Fruit fly (Drosophila melanogaster) whole organism, wandering third instar larva: ENCODE measurements around the gene CG18480.
"Not testable (repeated sequence)": the region's sequence is repeated elsewhere in the genome, so short reads cannot be mapped to it uniquely, and the experiment has no call there.

ENCODE experiments used
- Abd-B ChIP-seq: fragments of >200 bp; optimal IDR thresholded peaks from 2 replicates; lab custom pipeline; 2017; ENCODE audit warnings: missing biosample characterization, missing genetic modification characterization
- CrebA ChIP-seq: fragments of 200-800 bp; sonication (Bioruptor generic); optimal IDR thresholded peaks from 2 replicates; lab custom pipeline; 2016; ENCODE audit warnings: missing biosample characterization, mild to moderate bottlenecking, missing genetic modification characterization, borderline replicate concordance
- GATAd ChIP-seq: sonication (Bioruptor generic); optimal IDR thresholded peaks from 2 replicates; lab custom pipeline; 2016; ENCODE audit warnings: missing biosample characterization, missing genetic modification characterization
- Hr78 ChIP-seq: fragments of >200 bp; optimal IDR thresholded peaks from 2 replicates; lab custom pipeline; 2017; ENCODE audit warnings: missing biosample characterization, missing genetic modification characterization
- Hr83 ChIP-seq: fragments of 200-300 bp; sonication (Bioruptor generic); optimal IDR thresholded peaks from 2 replicates; lab custom pipeline; 2016; ENCODE audit warnings: missing biosample characterization, mild to moderate bottlenecking, missing genetic modification characterization, moderate library complexity; ENCODE audit not compliant: poor library complexity, severe bottlenecking
- Jra ChIP-seq: sonication (Bioruptor generic); optimal IDR thresholded peaks from 2 replicates; lab custom pipeline; 2016; ENCODE audit warnings: missing biosample characterization, missing genetic modification characterization
- Mio ChIP-seq: sonication (Bioruptor generic); optimal IDR thresholded peaks from 2 replicates; lab custom pipeline; 2016; ENCODE audit warnings: missing biosample characterization, missing genetic modification characterization
- Myc ChIP-seq: fragments of >200 bp; optimal IDR thresholded peaks from 2 replicates; lab custom pipeline; 2017
- Rel ChIP-seq, 2 experiments: fragments of 200-800 bp; sonication (Bioruptor generic) in 1 of 2; optimal IDR thresholded peaks; 2 replicates in 1 of 2; 3 replicates in 1 of 2; lab custom pipeline; 2016 to 2019; ENCODE audit warnings: mild to moderate bottlenecking in 2 of 2, missing biosample characterization in 2 of 2, missing genetic modification characterization in 2 of 2, moderate library complexity in 1 of 2
- Sp1 ChIP-seq: fragments of 200-800 bp; sonication (Bioruptor generic); optimal IDR thresholded peaks from 3 replicates; lab custom pipeline; 2019; ENCODE audit warnings: missing biosample characterization, mild to moderate bottlenecking, missing genetic modification characterization, moderate library complexity
- Vsx2 ChIP-seq: fragments of 200-300, 225-300 bp; sonication (Bioruptor generic); optimal IDR thresholded peaks from 2 replicates; lab custom pipeline; 2018; ENCODE audit warnings: missing biosample characterization, missing genetic modification characterization; ENCODE audit not compliant: partially characterized antibody
- br ChIP-seq: fragments of 200-800 bp; sonication (Bioruptor generic); optimal IDR thresholded peaks from 2 replicates; lab custom pipeline; 2016; ENCODE audit warnings: missing biosample characterization, missing genetic modification characterization
- brk ChIP-seq: fragments of 200-800 bp; sonication (Bioruptor generic); optimal IDR thresholded peaks from 2 replicates; lab custom pipeline; 2016; ENCODE audit warnings: missing biosample characterization, mild to moderate bottlenecking, missing genetic modification characterization
- dl ChIP-seq, 2 experiments: fragments of 175-275, 200-275 bp in 1 of 2; fragments of 200-275 bp in 1 of 2; sonication (Bioruptor generic); optimal IDR thresholded peaks; lab custom pipeline; 2018; ENCODE audit warnings: mild to moderate bottlenecking in 2 of 2, missing biosample characterization in 2 of 2, missing genetic modification characterization in 2 of 2, moderate library complexity in 2 of 2; ENCODE audit not compliant: partially characterized antibody in 2 of 2, insufficient read depth in 1 of 2
- dmrt93B ChIP-seq: fragments of 200-800 bp; sonication (Bioruptor generic); optimal IDR thresholded peaks from 2 replicates; lab custom pipeline; 2018; ENCODE audit warnings: missing biosample characterization, mild to moderate bottlenecking, missing genetic modification characterization
- dsf ChIP-seq: sonication (Bioruptor generic); optimal IDR thresholded peaks from 2 replicates; lab custom pipeline; 2016; ENCODE audit warnings: missing biosample characterization, missing genetic modification characterization, borderline replicate concordance
- ey ChIP-seq: fragments of 200-800 bp; sonication (Bioruptor generic); optimal IDR thresholded peaks from 2 replicates; lab custom pipeline; 2016; ENCODE audit warnings: missing biosample characterization, missing genetic modification characterization
- foxo ChIP-seq, 2 experiments: fragments of 200-800 bp; sonication (Bioruptor generic); optimal IDR thresholded peaks; 2 replicates in 1 of 2; 3 replicates in 1 of 2; lab custom pipeline; 2016 to 2017; ENCODE audit warnings: missing biosample characterization in 2 of 2, missing genetic modification characterization in 2 of 2
- h ChIP-seq: fragments of 200-800 bp; sonication (Bioruptor generic); optimal IDR thresholded peaks from 3 replicates; lab custom pipeline; 2016; ENCODE audit warnings: missing biosample characterization, mild to moderate bottlenecking, missing genetic modification characterization
- lola ChIP-seq: fragments of >200 bp; optimal IDR thresholded peaks from 2 replicates; lab custom pipeline; 2017; ENCODE audit warnings: missing biosample characterization, missing genetic modification characterization
- pan ChIP-seq: fragments of >200 bp; optimal IDR thresholded peaks from 2 replicates; lab custom pipeline; 2017
- rgr ChIP-seq: fragments of 200-800 bp; sonication (Bioruptor generic); optimal IDR thresholded peaks from 3 replicates; lab custom pipeline; 2016; ENCODE audit warnings: missing biosample characterization, mild to moderate bottlenecking, missing genetic modification characterization
- woc ChIP-seq: sonication (Bioruptor generic); optimal IDR thresholded peaks from 2 replicates; lab custom pipeline; 2016; ENCODE audit warnings: missing biosample characterization, mild to moderate bottlenecking, missing genetic modification characterization

CG18480 gene

DNA sequence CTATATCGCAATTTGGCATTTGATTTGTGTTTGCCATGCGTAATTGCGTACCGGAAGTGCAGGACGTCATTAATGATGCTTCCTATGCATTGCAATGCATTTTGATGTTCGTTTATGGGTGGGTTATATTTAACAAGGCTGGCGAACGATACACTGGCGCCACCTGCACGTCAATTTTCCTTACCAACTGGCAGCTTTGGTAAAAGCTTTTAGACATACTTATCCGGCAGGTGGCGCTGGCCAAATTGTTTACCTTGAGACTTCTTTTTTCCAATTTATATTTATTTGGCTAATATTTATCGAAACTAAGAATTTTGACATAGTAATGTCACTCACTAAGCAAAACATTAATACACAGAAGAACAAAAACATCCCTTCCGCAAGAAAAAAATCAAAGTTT, 14.0 kb downstream of the CG18480 start:
- no peak for TF ChIP-seq CrebA (GFP tag; lab: Kevin White, UChicago)
- peak; percentile 65 for TF ChIP-seq Hr83
- no peak for TF ChIP-seq lola
- TF ChIP-seq Abd-B: no peak
- TF ChIP-seq pan (lab: Kevin White, UChicago): no peak
- TF ChIP-seq Mio (GFP tag; lab: Kevin White, UChicago): no peak
- peak; percentile 3 for TF ChIP-seq Myc
- TF ChIP-seq dl (GFP tag; optimal IDR thresholded peaks at IDR 0.05; lab: Kevin White, UChicago; ENCODE audit: insufficient read depth in 1 of 2, partially characterized antibody in 2 of 2): no peak
- TF ChIP-seq Hr78 (GFP tag; lab: Kevin White, UChicago): no peak
- TF ChIP-seq Jra (GFP tag; lab: Kevin White, UChicago): no peak
- TF ChIP-seq foxo (GFP tag; optimal IDR thresholded peaks at IDR 0.05; lab: Kevin White, UChicago): no peak
- no peak for TF ChIP-seq h (GFP tag; lab: Kevin White, UChicago)
- no peak for TF ChIP-seq ey (GFP tag; lab: Kevin White, UChicago)
- TF ChIP-seq rgr (GFP tag; lab: Kevin White, UChicago): no peak
- no peak for TF ChIP-seq woc (GFP tag; lab: Kevin White, UChicago)
- TF ChIP-seq dmrt93B (GFP tag; lab: Kevin White, UChicago): no peak
- TF ChIP-seq, all 38 proteins: peak for 2

DNA sequence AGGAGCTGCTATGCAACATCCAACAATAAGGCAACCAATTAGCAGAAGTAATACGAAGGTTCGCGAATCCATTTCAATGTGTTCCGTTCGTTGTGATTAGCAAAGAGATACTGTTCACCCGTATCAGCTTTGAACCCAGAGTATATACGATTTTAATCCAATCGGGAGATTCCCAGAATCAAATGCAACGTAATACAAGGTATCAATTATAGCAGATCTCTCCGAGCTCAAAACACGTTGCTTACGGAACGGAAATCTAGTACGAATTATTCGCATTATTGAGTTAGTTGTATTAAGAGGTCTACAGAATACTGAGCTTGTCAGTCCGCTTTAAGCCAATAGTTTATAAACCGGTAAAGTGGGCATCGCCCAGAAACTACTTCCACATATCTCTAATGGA, 29.6 kb downstream of the CG18480 start, which contains the start of gene CG44141:
Gene CG44141 (minus strand): TSS at position 101 of the 400 bp plus-strand sequence.
- not testable (repeated sequence) for TF ChIP-seq h (GFP tag; lab: Kevin White, UChicago); Sp1; GATAd (GFP tag; lab: Kevin White, UChicago)

DNA sequence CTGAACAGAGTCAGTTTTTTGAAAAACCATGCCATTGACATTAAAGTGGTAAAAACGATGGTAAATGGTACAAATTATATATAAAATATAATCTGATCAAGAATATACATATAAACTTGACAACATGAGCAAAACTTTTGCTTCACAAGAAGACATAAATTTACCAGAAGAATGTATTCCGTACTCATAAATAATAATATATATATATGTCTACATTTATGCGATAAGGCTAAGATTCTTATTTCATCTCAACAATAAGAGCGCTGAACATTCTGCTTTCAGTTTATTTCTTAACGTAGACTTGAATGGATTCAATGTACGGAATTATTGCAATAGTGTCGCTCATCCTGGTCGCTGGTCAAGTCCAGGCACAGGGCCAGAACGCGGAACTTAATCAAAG, 30.9 kb downstream of the CG18480 start, which contains the start of gene CG18477:
Gene CG18477 (plus strand): TSS at position 301 of the 400 bp plus-strand sequence.
- not testable (repeated sequence) for TF ChIP-seq brk (GFP tag; lab: Kevin White, UChicago); Rel (GFP tag; optimal IDR thresholded peaks at IDR 0.05; lab: Kevin White, UChicago); Rel (tag; optimal IDR thresholded peaks at IDR 0.05; lab: Kevin White, UChicago); rgr (GFP tag; lab: Kevin White, UChicago)

DNA sequence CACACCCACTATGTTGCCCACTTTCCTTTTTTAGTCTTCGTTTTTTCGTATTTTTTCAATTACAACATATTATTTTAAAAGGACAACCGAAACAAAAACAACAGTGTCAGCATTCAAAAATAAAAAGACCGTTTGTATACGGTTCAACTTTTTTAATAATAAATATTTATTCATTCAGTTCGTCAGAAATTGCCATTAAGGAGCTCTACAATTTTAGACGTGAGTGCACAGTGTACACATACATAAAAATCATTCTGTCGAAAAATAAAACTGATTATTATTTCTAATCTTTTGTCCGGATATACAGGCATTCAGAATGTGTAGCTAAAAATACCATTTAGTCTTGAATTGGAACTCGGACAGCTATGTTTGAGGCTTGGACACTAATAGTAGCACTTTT, 40.1 kb downstream of the CG18480 start, which contains the start of gene CG18478:
Gene CG18478 (plus strand): TSS at position 301 of the 400 bp plus-strand sequence.
- TF ChIP-seq rgr, dsf, br (GFP tag; lab: Kevin White, UChicago): not testable (repeated sequence)

DNA sequence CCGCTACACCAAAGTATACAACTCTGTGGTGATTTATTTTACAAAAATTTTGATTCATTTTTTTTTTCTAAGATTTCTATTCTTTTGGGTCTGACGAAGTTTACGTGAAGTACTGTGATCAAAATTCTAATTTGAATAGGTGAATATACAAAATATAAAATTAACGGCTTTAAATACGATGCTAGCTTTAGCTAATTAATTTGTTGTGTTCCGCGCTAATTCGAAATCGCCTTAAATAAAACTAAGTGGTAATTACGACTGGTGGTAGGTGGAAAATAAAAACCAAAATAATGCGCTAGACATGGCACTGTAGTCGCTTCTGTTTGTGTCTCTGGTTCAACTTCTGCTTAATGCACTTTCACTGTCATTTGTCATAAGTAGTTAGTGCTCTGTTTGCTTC, 46.2 kb downstream of the CG18480 start, which contains the start of gene CG43923:
Gene CG43923 (minus strand): TSS at position 101 of the 400 bp plus-strand sequence.
- TF ChIP-seq brk (GFP tag; lab: Kevin White, UChicago); Vsx2 (GFP tag; lab: Kevin White, UChicago); foxo (GFP tag; optimal IDR thresholded peaks at IDR 0.05; lab: Kevin White, UChicago): not testable (repeated sequence)
- TF ChIP-seq, all 38 proteins: peak for 0; not testable (repeated sequence) for 38
